Fruit fly (Drosophila melanogaster): Measurements from ENCODE around the gene elg1.

Gene elg1

dm6 chr3L:16131264-16132066 lies at the start of gene elg1, which contains the start of gene Trs20 (continued):
- TF ChIP-seq Gug (GFP tag; IDR thresholded peaks at IDR 0.05) (peak; percentile 6; the same call in 1 of the 4 replicates), ind (GFP tag; optimal IDR thresholded peaks at IDR 0.05) (peak; percentile 39), bcd (GFP tag; optimal IDR thresholded peaks at IDR 0.05) (peak; percentile 2), CG7839 (tag; optimal IDR thresholded peaks at IDR 0.05) (peak; percentile 74), NFAT (GFP tag; IDR thresholded peaks at IDR 0.05) (peak; percentile 48; the same call in 1 of the 2 replicates), CG15696 (tag; optimal IDR thresholded peaks at IDR 0.05) (peak; percentile 54), CG7271 (tag; optimal IDR thresholded peaks at IDR 0.05) (peak; percentile 13), h (optimal IDR thresholded peaks at IDR 0.05) (no peak), Fer2 (tag; optimal IDR thresholded peaks at IDR 0.05) (peak; percentile 24), MBD-R2 (GFP tag; IDR thresholded peaks at IDR 0.05) (peak; percentile 66), chm (GFP tag; IDR thresholded peaks at IDR 0.05) (0 out of 2 replicates have a peak, but pooled peaks have one; percentile 26), CG11085 (GFP tag; IDR thresholded peaks at IDR 0.05) (no peak), disco-r (GFP tag; optimal IDR thresholded peaks at IDR 0.05) (no peak), D19A (tag; optimal IDR thresholded peaks at IDR 0.05) (peak; percentile 74), dan (GFP tag; IDR thresholded peaks at IDR 0.05) (no peak), slbo (GFP tag; IDR thresholded peaks at IDR 0.05) (peak; percentile 59; the same call in 1 of the 2 replicates), lbe (GFP tag; optimal IDR thresholded peaks at IDR 0.05) (peak; percentile 22), Aef1 (GFP tag; IDR thresholded peaks at IDR 0.05) (peak; percentile 17; the same call in 1 of the 3 replicates), CG30431 (GFP tag; optimal IDR thresholded peaks at IDR 0.05) (no peak), pnt (GFP tag; optimal IDR thresholded peaks at IDR 0.05) (no peak), CG13775 (GFP tag; optimal IDR thresholded peaks at IDR 0.05) (peak; percentile 41), dysf (GFP tag; IDR thresholded peaks at IDR 0.05) (peak; percentile 45; the same call in 1 of the 3 replicates), stwl (tag; optimal IDR thresholded peaks at IDR 0.05) (peak; percentile 46), Hr3 (GFP tag; optimal IDR thresholded peaks at IDR 0.05) (peak; percentile 81), CG15269 (tag; optimal IDR thresholded peaks at IDR 0.05) (peak; percentile 69), CG13296 (GFP tag; optimal IDR thresholded peaks at IDR 0.05) (peak; percentile 73), chif (GFP tag; optimal IDR thresholded peaks at IDR 0.05) (no peak), Ravus (GFP tag; IDR thresholded peaks at IDR 0.05) (no peak), B-H2 (GFP tag; optimal IDR thresholded peaks at IDR 0.05) (peak; percentile 61), NC2α (GFP tag; optimal IDR thresholded peaks at IDR 0.05) (no peak), pan (optimal IDR thresholded peaks at IDR 0.05) (no peak), pan (GFP tag; optimal IDR thresholded peaks at IDR 0.05 in 1 of 2, IDR thresholded peaks at IDR 0.05 in 1 of 2) (peak in 1 of 2 experiments; percentile 11), CG12155 (GFP tag; optimal IDR thresholded peaks at IDR 0.05) (peak; percentile 19), CG12071 (GFP tag; optimal IDR thresholded peaks at IDR 0.05) (no peak), al (GFP tag; IDR thresholded peaks at IDR 0.05) (peak; percentile 39; the same call in 1 of the 2 replicates), Ets65A (GFP tag) (peak; percentile 66), unpg (GFP tag; optimal IDR thresholded peaks at IDR 0.05) (peak; percentile 30), stc (GFP tag; IDR thresholded peaks at IDR 0.05) (0 out of 2 replicates have a peak, but pooled peaks have one; percentile 24), exex (tag; optimal IDR thresholded peaks at IDR 0.05) (peak; percentile 54), Atf6 (GFP tag; IDR thresholded peaks at IDR 0.05) (0 out of 2 replicates have a peak, but pooled peaks have one; percentile 12), mld (GFP tag; IDR thresholded peaks at IDR 0.05; ENCODE audit: partially characterized antibody) (no peak), Xbp1 (GFP tag; optimal IDR thresholded peaks at IDR 0.05) (peak; percentile 35), NfI (GFP tag; optimal IDR thresholded peaks at IDR 0.05) (peak; percentile 54), prd (optimal IDR thresholded peaks at IDR 0.05) (no peak), prd (GFP tag; IDR thresholded peaks at IDR 0.05) (peak; percentile 45; the same call in 1 of the 3 replicates), CG9797 (GFP tag; optimal IDR thresholded peaks at IDR 0.05) (peak; percentile 51), CG10654 (GFP tag; optimal IDR thresholded peaks at IDR 0.05) (peak; percentile 44), Doc3 (GFP tag; IDR thresholded peaks at IDR 0.05; ENCODE audit: partially characterized antibody) (no peak), CG3847 (GFP tag; IDR thresholded peaks at IDR 0.05) (peak; percentile 85), CG12391 (tag; optimal IDR thresholded peaks at IDR 0.05) (peak; percentile 84)
